Worm (Caenorhabditis elegans) whole organism, young adult: ENCODE measurements around the gene C35A5.10.

Experiments used
- B0336.3 ChIP-seq: fragments of 200-800 bp; sonication (Bioruptor generic); IDR thresholded peaks from 2 replicates; pipeline ENCODE4 v1.3.6; 2022; ENCODE audit warnings: missing genetic modification characterization, missing compliant biosample characterization
- C06A6.2 ChIP-seq: fragments of 200-800 bp; sonication (Bioruptor generic); conservative IDR thresholded peaks from 2 replicates; pipeline ENCODE4 v1.3.6; 2022; ENCODE audit warnings: missing genetic modification characterization, missing compliant biosample characterization
- Y53F4B.3 ChIP-seq: fragments of 200-800 bp; sonication (Bioruptor generic); IDR thresholded peaks from 2 replicates; pipeline ENCODE4 v1.3.6; 2022; ENCODE audit warnings: missing genetic modification reagents, missing genetic modification characterization, missing compliant biosample characterization
- ceh-91 ChIP-seq: fragments of 200-800 bp; sonication (Bioruptor generic); IDR thresholded peaks from 2 replicates; pipeline ENCODE4 v1.3.6; 2022; ENCODE audit warnings: missing genetic modification reagents, missing genetic modification characterization, missing compliant biosample characterization
- dpl-1 ChIP-seq: fragments of 150-350 bp; optimal IDR thresholded peaks from 2 replicates; lab custom pipeline; 2014; ENCODE audit warnings: missing biosample characterization, missing genetic modification reagents, missing genetic modification characterization
- ekl-4 ChIP-seq: fragments of 200-800 bp; sonication (Bioruptor generic); IDR thresholded peaks from 2 replicates; pipeline ENCODE4 v1.3.6; 2022; ENCODE audit warnings: missing genetic modification reagents, missing genetic modification characterization, missing compliant biosample characterization
- lsy-27 ChIP-seq: sonication (generic microtip); optimal IDR thresholded peaks from 2 replicates; lab custom pipeline; 2017; ENCODE audit warnings: missing genetic modification characterization, mild to moderate bottlenecking, missing compliant biosample characterization, antibody characterized with exemption, missing genotype, borderline replicate concordance; ENCODE audit not compliant: insufficient read depth
- nhr-27 ChIP-seq: fragments of 200-800 bp; sonication (Bioruptor generic); optimal IDR thresholded peaks from 2 replicates; lab custom pipeline; 2018; ENCODE audit warnings: mild to moderate bottlenecking, missing genetic modification characterization, moderate library complexity, missing compliant biosample characterization
- nhr-90 ChIP-seq: sonication (generic microtip); optimal IDR thresholded peaks from 2 replicates; lab custom pipeline; 2016; ENCODE audit warnings: missing genotype, mild to moderate bottlenecking, missing genetic modification characterization, missing compliant biosample characterization
- snpc-4 ChIP-seq, 5 experiments: fragments of 150-350 bp in 1 of 5; sonication (generic microtip) in 4 of 5; optimal IDR thresholded peaks; 2 replicates each; lab custom pipeline; 2014 to 2018; ENCODE audit warnings: missing genetic modification characterization in 5 of 5, missing biosample characterization in 3 of 5, antibody characterized with exemption in 2 of 5, mild to moderate bottlenecking in 2 of 5, missing compliant biosample characterization in 2 of 5, missing genotype in 2 of 5, moderate library complexity in 2 of 5, missing genetic modification reagents in 1 of 5
- tbx-9 ChIP-seq: sonication (generic microtip); optimal IDR thresholded peaks from 2 replicates; lab custom pipeline; 2016; ENCODE audit warnings: borderline replicate concordance, missing genetic modification characterization, inconsistent platforms, missing compliant biosample characterization
- unc-130 ChIP-seq: sonication (generic microtip); optimal IDR thresholded peaks from 2 replicates; lab custom pipeline; 2016; ENCODE audit warnings: missing genetic modification reagents, missing genetic modification characterization, missing compliant biosample characterization

DNA sequence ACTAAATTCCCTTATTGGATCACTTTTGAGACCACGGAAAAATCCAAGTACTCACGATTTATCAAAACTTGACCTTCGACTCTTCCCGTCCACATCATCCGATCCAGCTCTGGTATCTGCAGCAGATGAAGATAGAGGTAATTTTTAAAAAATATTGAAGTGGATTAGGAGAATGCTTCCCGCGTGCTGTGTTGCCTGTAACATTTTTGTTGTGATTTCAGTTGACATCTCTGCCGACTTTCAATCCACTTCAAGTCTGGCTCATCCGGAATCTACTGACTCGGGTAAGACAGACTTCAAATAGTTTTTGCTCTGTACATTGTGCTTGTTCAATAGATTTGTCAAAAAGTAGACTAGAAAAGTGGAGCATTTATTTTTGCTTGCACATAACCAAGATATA is 28.6 kb upstream of the C35A5.10 start:
- TF ChIP-seq ekl-4 (GFP tag; lab: Robert Waterston, UW) (no peak), B0336.3 (GFP tag; lab: Robert Waterston, UW) (no peak), snpc-4 (GFP tag; optimal IDR thresholded peaks at IDR 0.05; lab: Kevin White, UChicago) (no peak), snpc-4 (tag; optimal IDR thresholded peaks at IDR 0.05; lab: Kevin White, UChicago) (no peak), lsy-27 (tag; lab: Kevin White, UChicago) (no peak), nhr-27 (no peak), Y53F4B.3 (no peak), C06A6.2 (no peak), nhr-90 (tag; lab: Kevin White, UChicago) (no peak), tbx-9 (no peak), unc-130 (GFP tag; lab: Kevin White, UChicago) (no peak), dpl-1 (no peak), ceh-91 (GFP tag; lab: Robert Waterston, UW) (no peak)
